Worm (Caenorhabditis elegans) whole organism, L4/young adult: ENCODE measurements around the gene F55B11.7.

Experiments used
- W03F9.2 ChIP-seq: fragments of 150-350 bp; optimal IDR thresholded peaks from 2 replicates; lab custom pipeline; 2014; ENCODE audit warnings: missing biosample characterization, missing genetic modification characterization
- dao-5 ChIP-seq: sonication (generic microtip); optimal IDR thresholded peaks from 2 replicates; lab custom pipeline; 2016; ENCODE audit warnings: missing genotype, missing genetic modification characterization, moderate library complexity, missing compliant biosample characterization
- him-1 ChIP-seq: sonication (generic microtip); optimal IDR thresholded peaks from 2 replicates; lab custom pipeline; 2016; ENCODE audit warnings: missing genotype, missing genetic modification reagents, missing genetic modification characterization, missing compliant biosample characterization

DNA sequence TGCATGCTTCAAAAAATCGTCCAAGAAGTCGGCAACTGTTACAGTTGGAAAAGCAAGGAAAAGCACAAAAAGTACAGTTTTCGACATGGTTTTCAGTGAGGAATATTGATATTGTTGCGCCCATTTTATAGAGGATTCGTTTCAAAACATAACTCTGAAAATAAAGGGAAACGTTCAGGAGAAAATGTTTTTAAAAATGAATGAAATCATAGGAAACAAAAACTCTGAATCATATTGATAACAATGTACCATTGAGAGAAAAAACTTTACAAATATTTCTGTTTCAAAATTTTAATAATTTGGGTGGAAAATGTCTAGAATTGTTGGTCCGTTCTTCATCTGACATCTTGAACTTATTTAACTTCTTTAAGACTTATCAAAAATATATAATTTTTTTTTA, 1.4 kb upstream of the F55B11.7 start, which contains the start of gene F55B11.2:
- TF ChIP-seq him-1 (tag; lab: Kevin White, UChicago) (no peak), W03F9.2 (tag; lab: Kevin White, UChicago) (no peak), dao-5 (tag; lab: Kevin White, UChicago) (no peak)
